Fruit fly (Drosophila melanogaster) whole organism, adult: ENCODE data around the gene tap.

ENCODE experiments used
- CG12768 ChIP-seq: fragments of 200-800 bp; sonication (Bioruptor generic); optimal IDR thresholded peaks from 2 replicates; lab custom pipeline; 2017; ENCODE audit warnings: missing biosample characterization, missing genetic modification characterization, mild to moderate bottlenecking, moderate library complexity, missing genetic modification reagents
- CG1620 ChIP-seq: fragments of 200-800 bp; sonication (Bioruptor generic); optimal IDR thresholded peaks from 2 replicates; lab custom pipeline; 2016; ENCODE audit warnings: missing biosample characterization, missing genetic modification characterization
- CG7045 ChIP-seq: fragments of 200-800 bp; sonication (Bioruptor generic); optimal IDR thresholded peaks from 2 replicates; lab custom pipeline; 2017; ENCODE audit warnings: missing biosample characterization, mild to moderate bottlenecking, missing genetic modification characterization
- Hr96 ChIP-seq: fragments of 200-800 bp; sonication (Bioruptor generic); optimal IDR thresholded peaks from 2 replicates; lab custom pipeline; 2016; ENCODE audit warnings: missing biosample characterization, missing genetic modification characterization
- Mnt ChIP-seq: fragments of 200-800 bp; sonication (Bioruptor generic); optimal IDR thresholded peaks from 2 replicates; lab custom pipeline; 2016; ENCODE audit warnings: missing biosample characterization, mild to moderate bottlenecking, missing genetic modification characterization
- bab1 ChIP-seq: fragments of 200-800 bp; sonication (Bioruptor generic); optimal IDR thresholded peaks from 3 replicates; lab custom pipeline; 2019; ENCODE audit warnings: missing biosample characterization, mild to moderate bottlenecking, missing genetic modification characterization, moderate library complexity
- cic ChIP-seq: fragments of 200-800 bp; sonication (Bioruptor generic); optimal IDR thresholded peaks from 2 replicates; lab custom pipeline; 2017; ENCODE audit warnings: missing biosample characterization, mild to moderate bottlenecking, missing genetic modification characterization, moderate library complexity
- kay ChIP-seq: fragments of 200-800 bp; sonication (Bioruptor generic); peaks from one replicate; lab custom pipeline; 2016; ENCODE audit warnings: missing biosample characterization, missing genetic modification characterization, borderline replicate concordance
- pad ChIP-seq: fragments of 200-800 bp; sonication (Bioruptor generic); optimal IDR thresholded peaks from 3 replicates; lab custom pipeline; 2017; ENCODE audit warnings: missing biosample characterization, missing genetic modification characterization, mild to moderate bottlenecking, moderate library complexity, missing genetic modification reagents
- tj ChIP-seq: fragments of 200-800 bp; sonication (Bioruptor generic); optimal IDR thresholded peaks from 3 replicates; lab custom pipeline; 2017; ENCODE audit warnings: missing biosample characterization, mild to moderate bottlenecking, missing genetic modification characterization, moderate library complexity
- toe ChIP-seq: fragments of 200-800 bp; sonication (Bioruptor generic); optimal IDR thresholded peaks from 2 replicates; lab custom pipeline; 2016; ENCODE audit warnings: missing biosample characterization, missing genetic modification characterization

- TF ChIP-seq CG1620 (GFP tag; lab: Kevin White, UChicago) (no peak), Hr96 (GFP tag; lab: Kevin White, UChicago) (no peak), tj (GFP tag; lab: Kevin White, UChicago) (peak; percentile 34), Mnt (no peak), CG7045 (GFP tag; lab: Kevin White, UChicago) (no peak), pad (GFP tag; lab: Kevin White, UChicago) (no peak), CG12768 (no peak), toe (no peak), bab1 (no peak), kay (no peak), cic (GFP tag; lab: Kevin White, UChicago) (no peak)
Measured at dm6 chr3L:17379311-17379710, 19.8 kb downstream of the tap start, which contains the start of gene Cad74A.
